Fruit fly (Drosophila melanogaster) whole organism, wandering third instar larva: Measurements from ENCODE around the gene CG33296.

Experiments used
- Abd-B ChIP-seq: fragments of >200 bp; optimal IDR thresholded peaks from 2 replicates; lab custom pipeline; 2017; ENCODE audit warnings: missing biosample characterization, missing genetic modification characterization
- CG32264 ChIP-seq: fragments of 200-800 bp; sonication (Bioruptor generic); optimal IDR thresholded peaks from 2 replicates; lab custom pipeline; 2016; ENCODE audit warnings: missing biosample characterization, missing genetic modification characterization
- CG9705 ChIP-seq: fragments of 200-800 bp; sonication (Bioruptor generic); optimal IDR thresholded peaks from 2 replicates; lab custom pipeline; 2018; ENCODE audit warnings: missing biosample characterization, mild to moderate bottlenecking, missing genetic modification characterization
- CrebA ChIP-seq: fragments of 200-800 bp; sonication (Bioruptor generic); optimal IDR thresholded peaks from 2 replicates; lab custom pipeline; 2016; ENCODE audit warnings: missing biosample characterization, mild to moderate bottlenecking, missing genetic modification characterization, borderline replicate concordance
- Dfd ChIP-seq: fragments of >200 bp; optimal IDR thresholded peaks from 2 replicates; lab custom pipeline; 2017; ENCODE audit warnings: missing biosample characterization, missing genetic modification characterization
- Dif ChIP-seq: fragments of 200-275, 200-300 bp; sonication (Bioruptor generic); optimal IDR thresholded peaks from 2 replicates; lab custom pipeline; 2018; ENCODE audit warnings: missing biosample characterization, missing genetic modification characterization; ENCODE audit not compliant: partially characterized antibody
- GATAd ChIP-seq: sonication (Bioruptor generic); optimal IDR thresholded peaks from 2 replicates; lab custom pipeline; 2016; ENCODE audit warnings: missing biosample characterization, missing genetic modification characterization
- HLH106 ChIP-seq: fragments of 200-800 bp; optimal IDR thresholded peaks from 3 replicates; lab custom pipeline; 2019; ENCODE audit warnings: missing biosample characterization, mild to moderate bottlenecking, missing genetic modification characterization, moderate library complexity
- Hnf4 ChIP-seq: fragments of 200-800 bp; sonication (Bioruptor generic); optimal IDR thresholded peaks from 2 replicates; lab custom pipeline; 2016; ENCODE audit warnings: missing biosample characterization, mild to moderate bottlenecking, missing genetic modification characterization
- Hr78 ChIP-seq: fragments of >200 bp; optimal IDR thresholded peaks from 2 replicates; lab custom pipeline; 2017; ENCODE audit warnings: missing biosample characterization, missing genetic modification characterization
- Hr83 ChIP-seq: fragments of 200-300 bp; sonication (Bioruptor generic); optimal IDR thresholded peaks from 2 replicates; lab custom pipeline; 2016; ENCODE audit warnings: missing biosample characterization, mild to moderate bottlenecking, missing genetic modification characterization, moderate library complexity; ENCODE audit not compliant: poor library complexity, severe bottlenecking
- Jra ChIP-seq: sonication (Bioruptor generic); optimal IDR thresholded peaks from 2 replicates; lab custom pipeline; 2016; ENCODE audit warnings: missing biosample characterization, missing genetic modification characterization
- Mio ChIP-seq: sonication (Bioruptor generic); optimal IDR thresholded peaks from 2 replicates; lab custom pipeline; 2016; ENCODE audit warnings: missing biosample characterization, missing genetic modification characterization
- Myc ChIP-seq: fragments of >200 bp; optimal IDR thresholded peaks from 2 replicates; lab custom pipeline; 2017
- N ChIP-seq: fragments of >200 bp; optimal IDR thresholded peaks from 2 replicates; lab custom pipeline; 2018; ENCODE audit warnings: missing biosample characterization, missing external identifiers, missing genetic modification characterization
- OdsH ChIP-seq: fragments of 200-800 bp; sonication (Bioruptor generic); optimal IDR thresholded peaks from 2 replicates; lab custom pipeline; 2016; ENCODE audit warnings: missing biosample characterization, mild to moderate bottlenecking, missing genetic modification characterization
- Rel ChIP-seq, 2 experiments: fragments of 200-800 bp; sonication (Bioruptor generic) in 1 of 2; optimal IDR thresholded peaks; 2 replicates in 1 of 2; 3 replicates in 1 of 2; lab custom pipeline; 2016 to 2019; ENCODE audit warnings: mild to moderate bottlenecking in 2 of 2, missing biosample characterization in 2 of 2, missing genetic modification characterization in 2 of 2, moderate library complexity in 1 of 2
- Sp1 ChIP-seq: fragments of 200-800 bp; sonication (Bioruptor generic); optimal IDR thresholded peaks from 3 replicates; lab custom pipeline; 2019; ENCODE audit warnings: missing biosample characterization, mild to moderate bottlenecking, missing genetic modification characterization, moderate library complexity
- Vsx2 ChIP-seq: fragments of 200-300, 225-300 bp; sonication (Bioruptor generic); optimal IDR thresholded peaks from 2 replicates; lab custom pipeline; 2018; ENCODE audit warnings: missing biosample characterization, missing genetic modification characterization; ENCODE audit not compliant: partially characterized antibody
- br ChIP-seq: fragments of 200-800 bp; sonication (Bioruptor generic); optimal IDR thresholded peaks from 2 replicates; lab custom pipeline; 2016; ENCODE audit warnings: missing biosample characterization, missing genetic modification characterization
- brk ChIP-seq: fragments of 200-800 bp; sonication (Bioruptor generic); optimal IDR thresholded peaks from 2 replicates; lab custom pipeline; 2016; ENCODE audit warnings: missing biosample characterization, mild to moderate bottlenecking, missing genetic modification characterization
- dl ChIP-seq, 2 experiments: fragments of 175-275, 200-275 bp in 1 of 2; fragments of 200-275 bp in 1 of 2; sonication (Bioruptor generic); optimal IDR thresholded peaks; lab custom pipeline; 2018; ENCODE audit warnings: mild to moderate bottlenecking in 2 of 2, missing biosample characterization in 2 of 2, missing genetic modification characterization in 2 of 2, moderate library complexity in 2 of 2; ENCODE audit not compliant: partially characterized antibody in 2 of 2, insufficient read depth in 1 of 2
- dmrt93B ChIP-seq: fragments of 200-800 bp; sonication (Bioruptor generic); optimal IDR thresholded peaks from 2 replicates; lab custom pipeline; 2018; ENCODE audit warnings: missing biosample characterization, mild to moderate bottlenecking, missing genetic modification characterization
- dsf ChIP-seq: sonication (Bioruptor generic); optimal IDR thresholded peaks from 2 replicates; lab custom pipeline; 2016; ENCODE audit warnings: missing biosample characterization, missing genetic modification characterization, borderline replicate concordance
- ey ChIP-seq: fragments of 200-800 bp; sonication (Bioruptor generic); optimal IDR thresholded peaks from 2 replicates; lab custom pipeline; 2016; ENCODE audit warnings: missing biosample characterization, missing genetic modification characterization
- foxo ChIP-seq, 2 experiments: fragments of 200-800 bp; sonication (Bioruptor generic); optimal IDR thresholded peaks; 2 replicates in 1 of 2; 3 replicates in 1 of 2; lab custom pipeline; 2016 to 2017; ENCODE audit warnings: missing biosample characterization in 2 of 2, missing genetic modification characterization in 2 of 2
- fru ChIP-seq: fragments of 200-800 bp; sonication (Bioruptor generic); optimal IDR thresholded peaks from 3 replicates; lab custom pipeline; 2016; ENCODE audit warnings: missing biosample characterization, mild to moderate bottlenecking, missing genetic modification characterization
- h ChIP-seq: fragments of 200-800 bp; sonication (Bioruptor generic); optimal IDR thresholded peaks from 3 replicates; lab custom pipeline; 2016; ENCODE audit warnings: missing biosample characterization, mild to moderate bottlenecking, missing genetic modification characterization
- jim ChIP-seq: fragments of 175-275, 200-325 bp; sonication (Bioruptor generic); optimal IDR thresholded peaks from 2 replicates; lab custom pipeline; 2016; ENCODE audit warnings: missing biosample characterization, mild to moderate bottlenecking, missing genetic modification characterization
- lola ChIP-seq: fragments of >200 bp; optimal IDR thresholded peaks from 2 replicates; lab custom pipeline; 2017; ENCODE audit warnings: missing biosample characterization, missing genetic modification characterization
- pan ChIP-seq: fragments of >200 bp; optimal IDR thresholded peaks from 2 replicates; lab custom pipeline; 2017
- psq ChIP-seq: fragments of 200-800 bp; sonication (Bioruptor generic); optimal IDR thresholded peaks from 3 replicates; lab custom pipeline; 2017; ENCODE audit warnings: missing biosample characterization, mild to moderate bottlenecking, missing genetic modification characterization, moderate library complexity
- rgr ChIP-seq: fragments of 200-800 bp; sonication (Bioruptor generic); optimal IDR thresholded peaks from 3 replicates; lab custom pipeline; 2016; ENCODE audit warnings: missing biosample characterization, mild to moderate bottlenecking, missing genetic modification characterization
- sage ChIP-seq: fragments of 200-800 bp; sonication (Bioruptor generic); optimal IDR thresholded peaks from 2 replicates; lab custom pipeline; 2016; ENCODE audit warnings: missing biosample characterization, mild to moderate bottlenecking, missing genetic modification characterization
- sv ChIP-seq: fragments of 200-800 bp; sonication (Bioruptor generic); optimal IDR thresholded peaks from 3 replicates; lab custom pipeline; 2016; ENCODE audit warnings: missing biosample characterization, missing genetic modification characterization
- tai ChIP-seq: sonication (Bioruptor generic); optimal IDR thresholded peaks from 2 replicates; lab custom pipeline; 2016; ENCODE audit warnings: missing biosample characterization, missing genetic modification characterization
- usp ChIP-seq: fragments of >200 bp; optimal IDR thresholded peaks from 2 replicates; lab custom pipeline; 2017; ENCODE audit warnings: missing biosample characterization, missing genetic modification characterization
- woc ChIP-seq: sonication (Bioruptor generic); optimal IDR thresholded peaks from 2 replicates; lab custom pipeline; 2016; ENCODE audit warnings: missing biosample characterization, mild to moderate bottlenecking, missing genetic modification characterization

CG33296 gene

DNA sequence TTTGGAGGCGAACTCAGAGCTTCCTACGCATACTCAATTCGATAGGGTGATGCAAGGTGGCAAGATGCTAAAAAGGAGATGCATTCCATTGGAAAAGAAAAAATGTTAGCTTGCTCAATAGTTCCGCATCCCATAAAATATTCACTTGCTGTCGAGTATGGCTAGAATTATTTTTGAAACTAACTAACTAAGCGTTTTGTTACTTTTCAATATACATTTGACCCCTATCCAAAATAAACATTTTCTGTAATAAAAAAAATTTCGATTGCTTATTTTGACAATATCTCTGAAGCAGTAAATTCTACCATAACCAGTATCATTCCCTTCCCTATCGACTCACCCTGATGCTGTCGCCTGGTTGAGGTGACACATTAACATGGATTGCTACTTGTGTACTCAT is 12.9 kb downstream of the CG33296 start (continued):
- TF ChIP-seq Dif (GFP tag; lab: Kevin White, UChicago) (no peak), Myc (lab: Kevin White, UChicago) (no peak), h (peak; percentile 77), woc (peak; percentile 37), sv (GFP tag; lab: Kevin White, UChicago) (no peak), Hr83 (GFP tag; lab: Kevin White, UChicago) (no peak), CG9705 (GFP tag; lab: Kevin White, UChicago) (peak; percentile 42), Jra (GFP tag; lab: Kevin White, UChicago) (peak; percentile 34), Sp1 (GFP tag; lab: Kevin White, UChicago) (peak; percentile 77), Hnf4 (GFP tag; lab: Kevin White, UChicago) (peak; percentile 67), Hr78 (GFP tag; lab: Kevin White, UChicago) (no peak)

DNA sequence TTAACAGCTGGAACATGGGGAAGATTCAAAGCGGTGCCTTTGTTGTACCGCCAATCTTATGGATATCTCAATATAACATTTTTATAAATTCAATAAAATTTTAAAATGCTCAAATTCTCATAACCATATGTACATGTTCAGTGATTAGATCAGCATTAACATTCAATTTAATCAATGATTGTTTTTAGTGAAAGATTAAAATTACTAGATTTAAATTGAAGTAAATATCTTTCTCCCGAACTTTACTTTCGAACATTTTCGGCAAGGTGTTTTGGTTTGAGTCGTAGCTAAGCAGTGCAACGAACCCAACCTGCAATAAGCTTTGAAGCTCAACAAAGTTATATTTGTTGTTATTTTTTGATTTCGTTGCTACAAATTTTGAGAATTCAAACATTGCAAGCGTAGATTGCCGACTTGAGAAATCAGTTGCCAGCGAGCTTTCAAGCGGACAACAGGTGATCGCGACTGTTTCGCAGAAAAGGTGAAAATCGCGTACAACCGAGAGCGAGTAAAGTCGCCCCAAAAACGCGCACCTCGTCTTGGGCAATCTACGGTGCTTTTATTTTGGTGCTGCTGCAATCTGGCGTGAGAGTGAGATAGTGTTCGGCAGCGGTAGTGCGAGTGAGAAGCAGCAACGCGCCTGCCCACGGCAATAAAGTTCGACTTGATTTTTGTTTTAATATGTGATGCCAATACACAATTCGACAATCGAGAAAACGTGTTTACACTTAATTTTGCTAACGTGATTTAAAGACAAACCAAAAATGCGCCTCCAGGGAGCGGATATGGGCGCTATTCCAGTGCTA is 13.9 kb downstream of the CG33296 start, which contains the start of gene Tep3:
Gene Tep3, plus strand, starts transcription at position 423 of the 806 bp plus-strand sequence.
- TF ChIP-seq usp (no peak), CG9705 (GFP tag; lab: Kevin White, UChicago) (no peak), Dif (GFP tag; lab: Kevin White, UChicago) (peak; percentile 41), OdsH (no peak), jim (GFP tag; lab: Kevin White, UChicago) (no peak), Hr83 (GFP tag; lab: Kevin White, UChicago) (no peak), tai (GFP tag; lab: Kevin White, UChicago) (peak; percentile 32), HLH106 (tag; lab: Kevin White, UChicago) (peak; percentile 42), Jra (GFP tag; lab: Kevin White, UChicago) (no peak), dmrt93B (no peak), CG32264 (GFP tag; lab: Kevin White, UChicago) (no peak), h (peak; percentile 42), fru (GFP tag; lab: Kevin White, UChicago) (peak; percentile 90), ey (GFP tag; lab: Kevin White, UChicago) (peak; percentile 38), CrebA (GFP tag; lab: Kevin White, UChicago) (peak; percentile 2), Abd-B (no peak), psq (GFP tag; lab: Kevin White, UChicago) (peak; percentile 35), N (GFP tag; lab: Kevin White, UChicago) (no peak), Mio (GFP tag; lab: Kevin White, UChicago) (no peak), woc (no peak), Dfd (GFP tag; lab: Kevin White, UChicago) (no peak), sage (GFP tag; lab: Kevin White, UChicago) (peak; percentile 34), dl (GFP tag; optimal IDR thresholded peaks at IDR 0.05; lab: Kevin White, UChicago; ENCODE audit: insufficient read depth in 1 of 2, partially characterized antibody in 2 of 2) (no peak), Hnf4 (GFP tag; lab: Kevin White, UChicago) (peak; percentile 36), lola (GFP tag; lab: Kevin White, UChicago) (no peak), foxo (GFP tag; optimal IDR thresholded peaks at IDR 0.05; lab: Kevin White, UChicago) (peak in 1 of 2 experiments; percentile 42), GATAd (GFP tag; lab: Kevin White, UChicago) (no peak), Myc (lab: Kevin White, UChicago) (peak; percentile 48), pan (no peak), Vsx2 (GFP tag; lab: Kevin White, UChicago) (no peak), Rel (GFP tag; optimal IDR thresholded peaks at IDR 0.05; lab: Kevin White, UChicago) (no peak), Rel (tag; optimal IDR thresholded peaks at IDR 0.05; lab: Kevin White, UChicago) (no peak), dsf (GFP tag; lab: Kevin White, UChicago) (no peak), sv (GFP tag; lab: Kevin White, UChicago) (peak; percentile 37), Sp1 (GFP tag; lab: Kevin White, UChicago) (no peak), Hr78 (GFP tag; lab: Kevin White, UChicago) (no peak), brk (GFP tag; lab: Kevin White, UChicago) (peak; percentile 5), br (GFP tag; lab: Kevin White, UChicago) (no peak), rgr (peak; percentile 43)
